Worm (Caenorhabditis elegans) whole organism, L4 larva: ENCODE data around the gene W09D6.4.
A peak's percentile ranks its signal among the peaks of the same experiment; 100 is the strongest.

Experiments used
- aha-1 ChIP-seq: fragments of 150-350 bp; peaks from one replicate; lab custom pipeline; 2014; ENCODE audit warnings: missing biosample characterization, missing genetic modification characterization
- fkh-10 ChIP-seq: fragments of 150-350 bp; optimal IDR thresholded peaks from 2 replicates; lab custom pipeline; 2014; ENCODE audit warnings: missing biosample characterization, missing genetic modification reagents, missing genetic modification characterization
- hmg-1.1 ChIP-seq: fragments of 200-800 bp; sonication (Bioruptor generic); IDR thresholded peaks from 2 replicates; pipeline ENCODE4 v1.3.6; 2022; ENCODE audit warnings: missing genetic modification reagents, missing genetic modification characterization, missing compliant biosample characterization
- lin-39 ChIP-seq: fragments of 150-350 bp; optimal IDR thresholded peaks from 2 replicates; lab custom pipeline; 2014; ENCODE audit warnings: missing biosample characterization, missing genetic modification reagents, missing genetic modification characterization
- nhr-102 ChIP-seq: sonication (generic microtip); optimal IDR thresholded peaks from 2 replicates; lab custom pipeline; 2016; ENCODE audit warnings: mild to moderate bottlenecking, missing genetic modification characterization, moderate library complexity, missing compliant biosample characterization
- ztf-7 ChIP-seq: fragments of 150-350 bp; optimal IDR thresholded peaks from 2 replicates; lab custom pipeline; 2014; ENCODE audit warnings: missing biosample characterization, missing genetic modification characterization

- no peak for TF ChIP-seq hmg-1.1 (GFP tag; lab: Robert Waterston, UW)
- no peak for TF ChIP-seq lin-39
- peak; percentile 26 for TF ChIP-seq aha-1 (tag; lab: Kevin White, UChicago)
- no peak for TF ChIP-seq fkh-10
- no peak for TF ChIP-seq ztf-7
- no peak for TF ChIP-seq nhr-102 (tag; lab: Kevin White, UChicago)
Measured at ce11 chrIII:11059775-11060174, 19.8 kb upstream of the W09D6.4 start.
